Fruit fly (Drosophila melanogaster) S2 (cell line): ENCODE results near the gene CG8774.

Experiments
- CG8478 ChIP-seq: fragments of >200 bp; optimal IDR thresholded peaks from 2 replicates; lab custom pipeline; 2018
- CTCF ChIP-seq, 2 experiments: fragments of >200 bp; optimal IDR thresholded peaks; 2 replicates each; lab custom pipeline; 2018

dm6 chr3R:13338030-13338429, 39.5 kb downstream of the CG8774 start, which contains the start of gene PK2-R1:
- TF ChIP-seq CG8478 (lab: Kevin White, UChicago) (no peak), CTCF (optimal IDR thresholded peaks at IDR 0.05; lab: Kevin White, UChicago) (no peak)
